Worm (Caenorhabditis elegans): ENCODE data around the gene Y64G10A.10.

DNA sequence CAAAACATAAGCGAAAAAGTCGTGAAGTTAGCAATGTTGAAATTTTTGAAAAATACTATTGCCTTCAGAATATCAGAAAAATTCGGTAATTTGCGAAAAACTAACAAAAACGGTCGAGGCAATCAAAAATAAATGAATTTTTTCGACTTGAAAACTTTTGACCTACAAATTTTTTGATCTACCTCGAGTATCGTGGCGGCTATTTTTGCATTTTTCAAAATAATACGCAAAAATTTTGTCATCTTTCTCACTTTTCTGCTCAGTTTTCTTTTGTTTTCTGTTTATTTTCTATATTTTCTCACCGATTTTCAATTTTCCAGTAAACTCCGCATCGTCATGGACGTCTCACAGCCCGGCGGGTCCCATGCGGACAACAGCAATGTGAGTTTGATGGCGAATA is 25.5 kb downstream of the Y64G10A.10 start:
- TF ChIP-seq elt-3 (tag; optimal IDR thresholded peaks at IDR 0.05) = no peak
- no peak for TF ChIP-seq blmp-1 (tag; optimal IDR thresholded peaks at IDR 0.05)
- no peak for TF ChIP-seq hlh-4 (tag; optimal IDR thresholded peaks at IDR 0.05)
- no peak for TF ChIP-seq sptf-1 (tag; optimal IDR thresholded peaks at IDR 0.05)
- no peak for TF ChIP-seq lin-15B (tag; optimal IDR thresholded peaks at IDR 0.05)
- no peak for TF ChIP-seq efl-3 (GFP tag; optimal IDR thresholded peaks at IDR 0.05)
- TF ChIP-seq unc-86 (tag; optimal IDR thresholded peaks at IDR 0.05) = no peak
- TF ChIP-seq ceh-63 (GFP tag; optimal IDR thresholded peaks at IDR 0.05) = no peak
- TF ChIP-seq zag-1 (tag; optimal IDR thresholded peaks at IDR 0.05) = no peak
- TF ChIP-seq aha-1 (tag; optimal IDR thresholded peaks at IDR 0.05) = no peak
- no peak for TF ChIP-seq ceh-8 (GFP tag; optimal IDR thresholded peaks at IDR 0.05)
- no peak for TF ChIP-seq efl-1 (optimal IDR thresholded peaks at IDR 0.05)
- TF ChIP-seq efl-1 (GFP tag; optimal IDR thresholded peaks at IDR 0.05 in 1 of 2) = no peak
- no peak for TF ChIP-seq nhr-12 (tag; optimal IDR thresholded peaks at IDR 0.05)

All from whole organism, L1 larva.